Worm (Caenorhabditis elegans) whole organism, L3 larva: ENCODE data around the gene snap-29.

Source experiments
- ZK546.5 ChIP-seq: sonication (generic microtip); optimal IDR thresholded peaks from 2 replicates; lab custom pipeline; 2017; ENCODE audit warnings: missing biosample characterization, missing genetic modification characterization
- aly-2 ChIP-seq: fragments of 150-350 bp; optimal IDR thresholded peaks from 2 replicates; lab custom pipeline; 2014; ENCODE audit warnings: missing biosample characterization, missing genetic modification characterization
- ama-1 ChIP-seq: fragments of 150-350 bp; optimal IDR thresholded peaks from 2 replicates; lab custom pipeline; 2018
- ceh-16 ChIP-seq: sonication (generic microtip); optimal IDR thresholded peaks from 2 replicates; lab custom pipeline; 2017; ENCODE audit warnings: missing biosample characterization, missing genetic modification characterization
- ceh-28 ChIP-seq: fragments of 150-350 bp; optimal IDR thresholded peaks from 2 replicates; lab custom pipeline; 2014; ENCODE audit warnings: missing biosample characterization, missing genetic modification reagents, missing genetic modification characterization
- ceh-82 ChIP-seq: fragments of 150-350 bp; optimal IDR thresholded peaks from 2 replicates; lab custom pipeline; 2014; ENCODE audit warnings: missing biosample characterization, missing genetic modification characterization
- ceh-9 ChIP-seq: sonication (generic microtip); optimal IDR thresholded peaks from 2 replicates; lab custom pipeline; 2018; ENCODE audit warnings: missing biosample characterization, missing genetic modification characterization
- egl-5 ChIP-seq: fragments of 150-350 bp; optimal IDR thresholded peaks from 2 replicates; lab custom pipeline; 2017; ENCODE audit warnings: missing biosample characterization, missing genetic modification reagents, missing genetic modification characterization, inconsistent platforms
- elt-2 ChIP-seq: sonication (generic microtip); optimal IDR thresholded peaks from 2 replicates; lab custom pipeline; 2016; ENCODE audit warnings: missing genetic modification reagents, mild to moderate bottlenecking, missing genetic modification characterization, missing compliant biosample characterization
- elt-3 ChIP-seq, 3 experiments: fragments of 150-350 bp in 1 of 3; sonication (generic microtip) in 2 of 3; optimal IDR thresholded peaks; 2 replicates in 2 of 3; 4 replicates in 1 of 3; lab custom pipeline; 2014 to 2017; ENCODE audit warnings: missing biosample characterization in 3 of 3, missing genetic modification characterization in 3 of 3
- eor-1 ChIP-seq, 2 experiments: fragments of 150-350 bp; optimal IDR thresholded peaks; 2 replicates each; lab custom pipeline; 2014 to 2018; ENCODE audit warnings: missing biosample characterization in 2 of 2, missing genetic modification characterization in 2 of 2
- fkh-10 ChIP-seq: sonication (generic microtip); optimal IDR thresholded peaks from 2 replicates; lab custom pipeline; 2017; ENCODE audit warnings: missing biosample characterization, missing genetic modification reagents, missing genetic modification characterization
- hmg-11 ChIP-seq: sonication (generic microtip); optimal IDR thresholded peaks from 2 replicates; lab custom pipeline; 2016; ENCODE audit warnings: missing genetic modification characterization, missing compliant biosample characterization
- jun-1 ChIP-seq: fragments of 150-350 bp; optimal IDR thresholded peaks from 2 replicates; lab custom pipeline; 2014; ENCODE audit warnings: missing biosample characterization, missing genetic modification reagents, missing genetic modification characterization
- lin-15B ChIP-seq: fragments of 150-350 bp; optimal IDR thresholded peaks from 2 replicates; lab custom pipeline; 2014; ENCODE audit warnings: missing biosample characterization, missing genetic modification characterization
- lin-39 ChIP-seq: fragments of 150-350 bp; optimal IDR thresholded peaks from 2 replicates; lab custom pipeline; 2018; ENCODE audit warnings: missing biosample characterization, missing genetic modification reagents, missing genetic modification characterization
- lsy-12 ChIP-seq: sonication (generic microtip); optimal IDR thresholded peaks from 2 replicates; lab custom pipeline; 2016; ENCODE audit warnings: mild to moderate bottlenecking, missing genetic modification characterization, missing compliant biosample characterization
- mdl-1 ChIP-seq: fragments of 150-350 bp; optimal IDR thresholded peaks from 2 replicates; lab custom pipeline; 2014; ENCODE audit warnings: missing biosample characterization, missing genetic modification characterization
- mml-1 ChIP-seq: fragments of 150-350 bp; sonication (generic microtip); optimal IDR thresholded peaks from 3 replicates; lab custom pipeline; 2014; ENCODE audit warnings: missing biosample characterization, missing genetic modification characterization
- nfya-1 ChIP-seq: sonication (generic microtip); optimal IDR thresholded peaks from 2 replicates; lab custom pipeline; 2017; ENCODE audit warnings: missing genetic modification characterization, mild to moderate bottlenecking, missing compliant biosample characterization, antibody characterized with exemption, moderate library complexity; ENCODE audit not compliant: insufficient read depth
- nhr-12 ChIP-seq: fragments of 150-350 bp; optimal IDR thresholded peaks from 2 replicates; lab custom pipeline; 2014; ENCODE audit warnings: missing biosample characterization, missing genetic modification characterization
- nhr-23 ChIP-seq: fragments of 150-350 bp; optimal IDR thresholded peaks from 2 replicates; lab custom pipeline; 2014; ENCODE audit warnings: missing biosample characterization, missing genetic modification reagents, missing genetic modification characterization
- nhr-25 ChIP-seq: sonication (generic microtip); optimal IDR thresholded peaks from 2 replicates; lab custom pipeline; 2017; ENCODE audit warnings: missing biosample characterization, missing genetic modification characterization
- nhr-28 ChIP-seq: fragments of 150-350 bp; optimal IDR thresholded peaks from 2 replicates; lab custom pipeline; 2014; ENCODE audit warnings: missing biosample characterization, missing genetic modification characterization
- nhr-43 ChIP-seq: sonication (generic microtip); optimal IDR thresholded peaks from 2 replicates; lab custom pipeline; 2016; ENCODE audit warnings: mild to moderate bottlenecking, missing genetic modification characterization, missing compliant biosample characterization; ENCODE audit not compliant: poor library complexity, severe bottlenecking
- nhr-67 ChIP-seq: fragments of 150-350 bp; optimal IDR thresholded peaks from 2 replicates; lab custom pipeline; 2014; ENCODE audit warnings: missing biosample characterization, missing genetic modification characterization
- pha-4 ChIP-seq: fragments of 150-350 bp; optimal IDR thresholded peaks from 2 replicates; lab custom pipeline; 2014; ENCODE audit warnings: missing biosample characterization, missing genetic modification reagents, missing genetic modification characterization
- pqm-1 ChIP-seq: fragments of 150-350 bp; optimal IDR thresholded peaks from 2 replicates; lab custom pipeline; 2017; ENCODE audit warnings: missing biosample characterization, missing genetic modification characterization, inconsistent platforms
- sea-2 ChIP-seq: fragments of 150-350 bp; sonication (generic microtip); optimal IDR thresholded peaks from 4 replicates; lab custom pipeline; 2014; ENCODE audit warnings: missing biosample characterization, missing genetic modification reagents, missing genetic modification characterization
- skn-1 ChIP-seq: fragments of 150-350 bp; optimal IDR thresholded peaks from 2 replicates; lab custom pipeline; 2014; ENCODE audit warnings: missing biosample characterization, missing genetic modification characterization
- snpc-4 ChIP-seq: fragments of 150-350 bp; optimal IDR thresholded peaks from 2 replicates; lab custom pipeline; 2014; ENCODE audit warnings: missing biosample characterization, missing genetic modification characterization
- tbx-2 ChIP-seq: sonication (generic microtip); optimal IDR thresholded peaks from 2 replicates; lab custom pipeline; 2016; ENCODE audit warnings: mild to moderate bottlenecking, missing genetic modification characterization, missing compliant biosample characterization
- unc-39 ChIP-seq: sonication (generic microtip); optimal IDR thresholded peaks from 4 replicates; lab custom pipeline; 2017; ENCODE audit warnings: missing biosample characterization, missing genetic modification characterization
- unc-62 ChIP-seq: fragments of 150-350 bp; sonication (generic microtip); optimal IDR thresholded peaks from 4 replicates; lab custom pipeline; 2014; ENCODE audit warnings: missing biosample characterization, missing genetic modification reagents, missing genetic modification characterization
- zag-1 ChIP-seq: fragments of 150-350 bp; optimal IDR thresholded peaks from 2 replicates; lab custom pipeline; 2014; ENCODE audit warnings: missing biosample characterization, missing genetic modification characterization
- ztf-11 ChIP-seq: fragments of 150-350 bp; optimal IDR thresholded peaks from 2 replicates; lab custom pipeline; 2014; ENCODE audit warnings: missing biosample characterization, missing genetic modification characterization
- ztf-4 ChIP-seq: fragments of 150-350 bp; optimal IDR thresholded peaks from 2 replicates; lab custom pipeline; 2014; ENCODE audit warnings: missing biosample characterization, missing genetic modification characterization

snap-29 gene

DNA sequence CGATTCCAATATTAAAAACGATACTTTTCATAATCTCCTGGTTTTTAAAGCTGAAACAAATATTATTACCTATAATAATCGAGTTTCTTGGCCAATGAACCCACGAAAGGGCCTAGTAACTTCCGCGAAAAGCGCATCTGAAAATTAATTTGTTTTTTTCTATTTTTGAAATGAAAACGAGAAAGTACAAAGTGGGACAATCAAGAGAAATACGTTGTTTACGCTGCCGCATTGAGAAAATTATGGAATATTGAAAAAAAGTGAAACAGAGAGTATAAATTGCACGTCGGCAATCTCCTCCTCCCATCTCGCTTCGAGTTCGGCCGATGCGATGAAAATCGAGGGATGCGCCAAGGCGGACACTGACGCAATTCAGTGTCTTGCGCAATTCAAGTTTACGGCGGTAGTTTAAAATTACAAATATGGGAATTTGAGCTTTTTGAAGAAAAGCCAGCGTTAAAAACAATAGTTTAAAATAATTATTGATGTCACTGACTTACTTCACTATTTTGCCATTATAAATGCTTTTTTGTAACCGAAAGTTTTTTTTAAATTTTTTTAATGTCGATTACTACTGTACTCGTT is 34.7 kb upstream of the snap-29 start, which contains the start of gene pdhk-2 (continued):
- TF ChIP-seq lsy-12 (peak; percentile 91), elt-2 (tag; lab: Kevin White, UChicago) (peak; percentile 80), skn-1 (tag; lab: Kevin White, UChicago) (peak; percentile 95), ama-1 (lab: Kevin White, UChicago) (peak; percentile 57), sea-2 (GFP tag; lab: Kevin White, UChicago) (no peak), eor-1 (tag; optimal IDR thresholded peaks at IDR 0.05; lab: Kevin White, UChicago) (no peak), lin-15B (tag; lab: Kevin White, UChicago) (peak; percentile 95), ztf-11 (tag; lab: Kevin White, UChicago) (no peak), nhr-28 (tag; lab: Kevin White, UChicago) (peak; percentile 7), mdl-1 (tag; lab: Kevin White, UChicago) (peak; percentile 48), snpc-4 (tag; lab: Kevin White, UChicago) (peak; percentile 79), egl-5 (peak; percentile 75), unc-39 (tag; lab: Kevin White, UChicago) (no peak), jun-1 (peak; percentile 88), lin-39 (tag; lab: Kevin White, UChicago) (peak; percentile 89), ceh-16 (tag; lab: Kevin White, UChicago) (peak; percentile 32), aly-2 (tag; lab: Kevin White, UChicago) (peak; percentile 36), unc-62 (GFP tag; lab: Kevin White, UChicago) (peak; percentile 73), zag-1 (peak; percentile 10), hmg-11 (tag; lab: Kevin White, UChicago) (peak; percentile 92), ceh-9 (tag; lab: Kevin White, UChicago) (no peak), nhr-43 (tag; lab: Kevin White, UChicago) (peak; percentile 96), ceh-82 (tag; lab: Kevin White, UChicago) (peak; percentile 78), fkh-10 (peak; percentile 66)

DNA sequence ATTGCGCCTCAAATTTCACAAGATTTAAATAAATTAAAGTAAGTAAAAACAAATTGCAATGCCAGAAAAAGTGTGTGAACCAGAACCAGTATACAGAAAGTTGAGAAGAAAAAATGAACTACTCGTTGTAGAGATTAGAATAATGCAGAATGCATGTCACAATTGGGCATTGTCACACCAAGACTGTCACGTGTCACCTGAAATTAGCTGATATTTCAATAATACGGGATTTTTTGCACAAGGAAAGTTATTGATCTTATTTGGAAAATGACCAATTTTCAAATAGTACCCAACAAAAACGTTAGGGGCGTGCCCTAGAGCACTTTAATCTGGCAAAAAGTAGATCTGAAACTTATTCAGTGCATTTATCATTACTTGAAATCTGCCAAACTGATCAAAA is 34.1 kb upstream of the snap-29 start:
- TF ChIP-seq ceh-9 (tag; lab: Kevin White, UChicago) (no peak), nhr-28 (tag; lab: Kevin White, UChicago) (no peak), skn-1 (tag; lab: Kevin White, UChicago) (no peak), ceh-28 (tag; lab: Kevin White, UChicago) (no peak), nhr-23 (tag; lab: Kevin White, UChicago) (no peak), lin-15B (tag; lab: Kevin White, UChicago) (no peak), jun-1 (no peak), hmg-11 (tag; lab: Kevin White, UChicago) (no peak), snpc-4 (tag; lab: Kevin White, UChicago) (no peak), aly-2 (tag; lab: Kevin White, UChicago) (no peak), pqm-1 (tag; lab: Kevin White, UChicago) (no peak), nhr-25 (tag; lab: Kevin White, UChicago) (no peak)

DNA sequence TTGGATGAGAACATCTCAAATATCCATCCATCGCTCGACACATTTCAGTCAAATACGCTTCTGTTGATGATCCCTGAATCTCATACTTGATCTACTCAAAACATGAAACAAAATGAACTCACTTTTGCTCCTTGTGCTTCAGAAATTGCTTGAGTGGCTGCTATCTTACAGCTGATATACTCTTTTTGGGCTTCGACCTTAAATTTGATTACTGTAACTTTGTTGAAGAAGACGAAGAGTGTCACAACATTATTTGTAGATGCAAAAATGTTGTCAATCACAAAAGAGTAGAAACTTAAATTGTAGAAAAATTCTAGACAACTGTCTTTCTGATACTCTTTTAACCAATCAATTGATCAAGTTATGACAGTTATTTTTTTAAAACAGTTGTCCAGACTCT is 33.5 kb upstream of the snap-29 start:
- TF ChIP-seq ZK546.5 (tag; lab: Kevin White, UChicago) (no peak), lsy-12 (no peak), nhr-67 (no peak), ztf-11 (tag; lab: Kevin White, UChicago) (no peak), nhr-28 (tag; lab: Kevin White, UChicago) (no peak), nfya-1 (tag; lab: Kevin White, UChicago) (no peak), ceh-9 (tag; lab: Kevin White, UChicago) (no peak), mml-1 (no peak), tbx-2 (no peak), ceh-82 (tag; lab: Kevin White, UChicago) (no peak), zag-1 (no peak), aly-2 (tag; lab: Kevin White, UChicago) (no peak), ceh-16 (tag; lab: Kevin White, UChicago) (no peak)

DNA sequence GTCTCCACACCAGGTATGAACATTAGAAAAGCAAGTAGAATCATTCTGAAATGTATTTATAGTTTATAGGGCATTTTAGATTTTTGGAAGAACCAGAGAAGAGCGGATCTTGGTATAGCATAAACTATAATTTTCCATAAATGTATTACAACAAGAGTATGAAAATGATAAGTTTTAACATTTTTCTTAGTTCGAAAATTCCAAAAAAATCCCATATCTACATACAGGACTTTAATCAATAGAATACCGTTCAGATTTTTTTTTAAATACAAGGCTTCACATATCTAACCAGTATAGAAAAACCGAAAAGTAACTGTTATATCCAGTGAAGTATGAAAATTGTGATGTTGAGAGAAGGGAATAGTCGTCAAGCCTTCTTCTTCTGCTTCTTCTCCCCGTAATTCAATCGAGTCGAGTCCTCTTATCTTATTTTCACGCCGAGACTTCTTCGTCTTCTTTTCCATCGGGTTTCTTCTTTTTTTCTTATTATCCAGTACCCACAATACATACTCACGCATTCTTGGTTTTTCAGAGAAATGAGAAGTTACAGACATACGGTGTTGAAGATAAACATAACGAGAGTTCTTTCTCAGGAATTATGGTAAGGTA is 32.2 kb upstream of the snap-29 start, which contains the start of gene ZK370.6:
Gene ZK370.6, minus strand, starts transcription at position 51 of the 609 bp plus-strand sequence.
- no peak for TF ChIP-seq lin-39 (tag; lab: Kevin White, UChicago)
- no peak for TF ChIP-seq pha-4
- no peak for TF ChIP-seq ceh-28 (tag; lab: Kevin White, UChicago)
- no peak for TF ChIP-seq elt-3 (tag; optimal IDR thresholded peaks at IDR 0.05; lab: Kevin White, UChicago)
- TF ChIP-seq skn-1 (tag; lab: Kevin White, UChicago), result no peak
- no peak for TF ChIP-seq nhr-67
- TF ChIP-seq ztf-4 (tag; lab: Kevin White, UChicago), result no peak
- TF ChIP-seq ama-1 (lab: Kevin White, UChicago), result no peak
- TF ChIP-seq eor-1 (tag; optimal IDR thresholded peaks at IDR 0.05; lab: Kevin White, UChicago), result no peak
- no peak for TF ChIP-seq nhr-23 (tag; lab: Kevin White, UChicago)
- TF ChIP-seq ceh-9 (tag; lab: Kevin White, UChicago), result no peak
- no peak for TF ChIP-seq mml-1
- no peak for TF ChIP-seq lsy-12
- no peak for TF ChIP-seq ztf-11 (tag; lab: Kevin White, UChicago)
- no peak for TF ChIP-seq nhr-12 (tag; lab: Kevin White, UChicago)
- no peak for TF ChIP-seq zag-1
